Fruit fly (Drosophila melanogaster): ENCODE results near the gene CG11147.

CG11147 gene

DNA sequence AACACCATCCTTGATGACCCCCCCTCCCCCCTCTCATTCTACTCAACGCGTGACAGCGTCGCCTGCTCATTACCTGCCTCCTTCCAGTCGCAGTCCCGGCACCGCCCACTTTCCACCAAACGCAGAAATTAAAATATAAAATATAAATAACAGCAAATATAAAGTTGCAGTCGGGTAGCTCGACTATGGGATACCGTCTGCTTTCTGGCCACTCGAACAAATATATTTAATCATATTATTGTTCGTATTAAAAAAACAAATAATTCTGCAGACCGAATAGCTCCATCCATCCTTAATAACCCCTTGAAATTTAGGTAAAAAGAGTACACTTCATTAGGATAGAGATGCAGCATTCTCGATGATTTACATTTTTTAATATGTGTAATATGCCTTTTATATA is 7.1 kb upstream of the CG11147 start:
- peak; percentile 8 for TF ChIP-seq CG17806 (tag; optimal IDR thresholded peaks at IDR 0.05)
- peak; percentile 33 for TF ChIP-seq CG8159 (tag; optimal IDR thresholded peaks at IDR 0.05)
- no peak for TF ChIP-seq rn (GFP tag; IDR thresholded peaks at IDR 0.05)

DNA sequence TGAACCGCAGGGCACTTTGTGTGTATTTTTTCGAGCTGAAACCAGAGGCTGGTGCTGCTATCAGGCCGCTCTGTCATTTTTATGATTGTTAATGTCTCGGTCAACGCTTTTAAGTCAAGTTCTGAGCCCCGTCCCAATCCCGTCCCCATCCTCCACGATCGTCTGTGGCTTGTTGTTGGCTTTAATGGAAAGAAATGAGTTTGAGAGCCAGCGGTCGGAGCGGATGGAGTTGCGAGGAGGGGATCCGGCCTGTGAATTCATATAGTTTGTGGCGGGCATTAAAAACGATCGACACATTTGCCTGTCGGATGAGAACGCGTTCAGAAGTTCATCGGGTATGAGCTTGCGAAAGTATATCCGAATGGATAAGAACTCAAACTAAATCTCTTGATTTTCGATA is 4.8 kb upstream of the CG11147 start, which contains the start of gene CG11029:
TSS of gene CG11029 (plus strand) at position 301 of the 400 bp plus-strand sequence.
- TF ChIP-seq CG14655 (GFP tag; optimal IDR thresholded peaks at IDR 0.05), result no peak
- TF ChIP-seq CG13204 (GFP tag; optimal IDR thresholded peaks at IDR 0.05), result peak; percentile 43
- TF ChIP-seq EcR (GFP tag; optimal IDR thresholded peaks at IDR 0.05), result peak; percentile 84
- no peak for TF ChIP-seq Pif1B (GFP tag; optimal IDR thresholded peaks at IDR 0.05)

DNA sequence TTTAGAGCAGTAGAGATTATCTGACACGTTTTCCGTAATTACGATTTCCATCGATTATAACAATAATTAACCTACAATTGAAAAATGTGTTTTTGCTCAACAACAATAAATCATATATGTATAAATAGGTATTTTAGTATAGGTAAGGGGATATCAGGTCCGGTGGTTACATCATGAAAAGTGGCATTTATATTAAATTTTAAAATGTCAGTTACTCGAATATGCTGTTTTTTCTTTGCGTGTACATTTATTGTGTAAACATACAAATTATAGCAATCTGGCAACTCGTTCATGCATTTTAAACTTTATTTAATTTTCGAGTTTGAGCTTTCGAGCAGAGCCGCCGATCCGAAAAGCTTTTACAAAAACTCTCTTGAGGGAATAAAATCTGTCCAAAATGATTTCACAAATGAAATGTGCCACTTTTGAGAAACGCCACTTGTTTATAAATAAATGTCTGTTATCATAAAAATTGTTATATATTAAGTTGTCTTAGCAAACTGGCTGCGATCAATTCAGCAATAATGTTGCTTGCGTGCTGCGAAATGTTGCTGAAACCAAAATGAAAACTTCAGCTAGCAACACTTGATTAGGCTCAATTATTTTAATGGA is 2.6 kb upstream of the CG11147 start:
- no peak for TF ChIP-seq CG14655 (GFP tag; optimal IDR thresholded peaks at IDR 0.05)
- TF ChIP-seq CG9948 (tag; optimal IDR thresholded peaks at IDR 0.05), result no peak
- no peak for TF ChIP-seq EcR (GFP tag; optimal IDR thresholded peaks at IDR 0.05)
- no peak for TF ChIP-seq CG8301 (tag; optimal IDR thresholded peaks at IDR 0.05)
- TF ChIP-seq CG4496 (GFP tag; IDR thresholded peaks at IDR 0.05), result peak; percentile 62; the same call in 2 of the 3 replicates
- TF ChIP-seq D1 (tag; optimal IDR thresholded peaks at IDR 0.05), result no peak
- peak; percentile 40; the same call in 1 of the 2 replicates for TF ChIP-seq Ets98B (GFP tag; IDR thresholded peaks at IDR 0.05)
- TF ChIP-seq Pif1B (GFP tag; optimal IDR thresholded peaks at IDR 0.05), result no peak
- peak; percentile 42 for TF ChIP-seq CG8159 (tag; optimal IDR thresholded peaks at IDR 0.05)
- peak; percentile 60 for TF ChIP-seq CG32121 (GFP tag; IDR thresholded peaks at IDR 0.05)
- TF ChIP-seq CG15710 (tag; optimal IDR thresholded peaks at IDR 0.05), result peak; percentile 29
- TF ChIP-seq CG17806 (tag; optimal IDR thresholded peaks at IDR 0.05), result peak; percentile 13
- TF ChIP-seq CG13204 (GFP tag; optimal IDR thresholded peaks at IDR 0.05), result no peak
- TF ChIP-seq CG10348 (GFP tag; IDR thresholded peaks at IDR 0.05), result no peak
- peak; percentile 26 for TF ChIP-seq Pif1A (GFP tag; optimal IDR thresholded peaks at IDR 0.05)
- TF ChIP-seq gl (tag; optimal IDR thresholded peaks at IDR 0.05), result no peak
- no peak for TF ChIP-seq CG12605 (GFP tag; IDR thresholded peaks at IDR 0.05)
- peak; percentile 22 for TF ChIP-seq Snoo (tag; optimal IDR thresholded peaks at IDR 0.05)
- TF ChIP-seq fd96Ca (GFP tag; IDR thresholded peaks at IDR 0.05), result no peak
- no peak for TF ChIP-seq CG34367 (tag; optimal IDR thresholded peaks at IDR 0.05)
- 0 out of 2 replicates have a peak, but pooled peaks have one; percentile 13 for TF ChIP-seq rn (GFP tag; IDR thresholded peaks at IDR 0.05)

DNA sequence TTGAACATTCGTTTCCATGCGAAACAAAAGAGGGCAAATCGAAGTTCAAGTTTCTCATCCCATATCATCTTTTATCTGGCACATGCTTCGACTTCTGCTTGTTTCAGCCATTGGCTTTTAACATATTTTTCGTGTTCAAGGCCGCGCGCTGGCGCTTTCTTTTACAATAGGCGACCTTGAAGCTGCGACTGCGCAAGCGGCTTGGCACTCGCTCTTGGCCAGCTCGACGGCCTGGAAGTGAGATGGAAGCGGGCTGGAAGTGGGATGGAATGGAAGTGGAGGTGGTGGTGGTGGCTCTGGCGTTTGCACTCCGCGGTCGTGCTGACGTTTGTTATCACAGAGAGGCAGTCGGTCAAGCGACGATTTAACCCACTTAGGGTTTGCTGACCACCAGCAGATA is 1.4 kb upstream of the CG11147 start:
- TF ChIP-seq fd96Ca (GFP tag; IDR thresholded peaks at IDR 0.05) (no peak), Ets98B (GFP tag; IDR thresholded peaks at IDR 0.05) (no peak), CG8159 (tag; optimal IDR thresholded peaks at IDR 0.05) (no peak), CG17806 (tag; optimal IDR thresholded peaks at IDR 0.05) (no peak), CG8301 (tag; optimal IDR thresholded peaks at IDR 0.05) (no peak), CG32121 (GFP tag; IDR thresholded peaks at IDR 0.05) (no peak), Pif1B (GFP tag; optimal IDR thresholded peaks at IDR 0.05) (no peak), CG9948 (tag; optimal IDR thresholded peaks at IDR 0.05) (no peak), CG14655 (GFP tag; optimal IDR thresholded peaks at IDR 0.05) (no peak), D1 (tag; optimal IDR thresholded peaks at IDR 0.05) (no peak), rn (GFP tag; IDR thresholded peaks at IDR 0.05) (no peak), CG34367 (tag; optimal IDR thresholded peaks at IDR 0.05) (no peak), CG4496 (GFP tag; IDR thresholded peaks at IDR 0.05) (no peak), CG13204 (GFP tag; optimal IDR thresholded peaks at IDR 0.05) (no peak), CG10348 (GFP tag; IDR thresholded peaks at IDR 0.05) (no peak), EcR (GFP tag; optimal IDR thresholded peaks at IDR 0.05) (no peak)

DNA sequence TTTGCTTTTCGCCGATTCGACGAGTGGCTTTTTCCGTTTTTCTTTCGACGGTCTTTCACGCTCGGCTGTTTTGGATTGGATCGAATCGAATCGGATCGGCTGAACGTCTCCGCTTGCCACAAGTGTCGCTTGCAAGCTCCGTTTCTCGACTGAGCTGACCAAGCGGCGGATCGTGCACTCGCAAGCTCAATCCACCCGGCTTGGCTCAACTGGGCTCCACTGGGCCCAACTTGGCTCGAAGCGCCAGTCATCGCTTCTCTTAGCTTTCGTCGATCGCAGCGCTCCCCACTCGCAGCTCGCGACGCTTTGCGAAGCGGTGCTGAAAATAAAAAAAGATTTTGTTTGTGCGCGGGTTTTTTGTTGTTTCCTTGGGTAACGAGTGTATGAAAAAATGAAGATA is 304 bp downstream of the CG11147 start:
- TF ChIP-seq Ets98B (GFP tag; IDR thresholded peaks at IDR 0.05) (peak; percentile 32; the same call in 1 of the 2 replicates), CG9948 (tag; optimal IDR thresholded peaks at IDR 0.05) (no peak), CG8159 (tag; optimal IDR thresholded peaks at IDR 0.05) (no peak), CG12605 (GFP tag; IDR thresholded peaks at IDR 0.05) (peak; percentile 14; the same call in 1 of the 2 replicates), EcR (GFP tag; optimal IDR thresholded peaks at IDR 0.05) (no peak), CG32121 (GFP tag; IDR thresholded peaks at IDR 0.05) (peak; percentile 24; the same call in 1 of the 2 replicates), CG13204 (GFP tag; optimal IDR thresholded peaks at IDR 0.05) (peak; percentile 62), fd96Ca (GFP tag; IDR thresholded peaks at IDR 0.05) (peak; percentile 41; the same call in 1 of the 3 replicates), CG8301 (tag; optimal IDR thresholded peaks at IDR 0.05) (no peak), CG4496 (GFP tag; IDR thresholded peaks at IDR 0.05) (peak; percentile 76; the same call in 2 of the 3 replicates)

DNA sequence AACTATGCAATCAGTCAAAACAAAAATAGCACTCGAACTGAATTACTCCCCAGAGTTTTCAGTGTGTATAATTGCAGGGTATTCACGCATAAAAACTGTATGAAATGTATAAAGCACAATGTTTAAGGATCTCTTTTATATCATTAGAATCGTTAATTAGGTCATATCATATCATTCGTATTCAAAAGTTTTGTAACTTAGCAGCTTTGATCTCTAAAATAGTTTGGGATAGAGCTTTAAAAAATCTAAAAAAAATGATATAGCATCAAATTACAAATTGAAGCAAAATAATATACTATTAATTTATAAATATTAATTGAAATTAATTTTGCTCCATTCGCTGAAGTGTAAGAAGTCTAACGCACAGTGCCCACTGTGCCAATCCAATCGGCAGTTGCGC is 10.6 kb downstream of the CG11147 start:
- 0 out of 2 replicates have a peak, but pooled peaks have one; percentile 21 for TF ChIP-seq CG32121 (GFP tag; IDR thresholded peaks at IDR 0.05)
- peak; percentile 9 for TF ChIP-seq CG9948 (tag; optimal IDR thresholded peaks at IDR 0.05)
- TF ChIP-seq fd96Ca (GFP tag; IDR thresholded peaks at IDR 0.05), result 0 out of 3 replicates have a peak, but pooled peaks have one; percentile 34
- no peak for TF ChIP-seq Pif1B (GFP tag; optimal IDR thresholded peaks at IDR 0.05)
- TF ChIP-seq CG13204 (GFP tag; optimal IDR thresholded peaks at IDR 0.05), result no peak
- no peak for TF ChIP-seq CG10348 (GFP tag; IDR thresholded peaks at IDR 0.05)
- TF ChIP-seq CG14655 (GFP tag; optimal IDR thresholded peaks at IDR 0.05), result peak; percentile 52
- no peak for TF ChIP-seq D1 (tag; optimal IDR thresholded peaks at IDR 0.05)
- peak; percentile 37 for TF ChIP-seq CG8159 (tag; optimal IDR thresholded peaks at IDR 0.05)
- no peak for TF ChIP-seq CG8301 (tag; optimal IDR thresholded peaks at IDR 0.05)
- no peak for TF ChIP-seq CG12605 (GFP tag; IDR thresholded peaks at IDR 0.05)
- peak; percentile 22 for TF ChIP-seq Pif1A (GFP tag; optimal IDR thresholded peaks at IDR 0.05)
- no peak for TF ChIP-seq CG4496 (GFP tag; IDR thresholded peaks at IDR 0.05)
